Fruit fly (Drosophila melanogaster) whole organism, prepupa: ENCODE data around the gene Cpr65Ax1.

ENCODE experiments used
- Blimp-1 ChIP-seq: fragments of 200-800 bp; sonication (Bioruptor generic); optimal IDR thresholded peaks from 3 replicates; lab custom pipeline; 2017; ENCODE audit warnings: missing biosample characterization, missing genetic modification characterization, mild to moderate bottlenecking, moderate library complexity, missing genetic modification reagents
- CG10631 ChIP-seq: fragments of 200-800 bp; sonication (Bioruptor generic); optimal IDR thresholded peaks from 2 replicates; lab custom pipeline; 2016; ENCODE audit warnings: missing biosample characterization, missing genetic modification characterization
- CG11294 ChIP-seq: fragments of 200-800 bp; sonication (Bioruptor generic); IDR thresholded peaks from 2 replicates; pipeline ENCODE4 v1.3.6; 2022; ENCODE audit warnings: missing biosample characterization, missing genetic modification characterization
- CG11902 ChIP-seq: fragments of 200-800 bp; sonication (Bioruptor generic); optimal IDR thresholded peaks from 3 replicates; lab custom pipeline; 2016; ENCODE audit warnings: missing biosample characterization, missing genetic modification characterization
- CG15336 ChIP-seq: fragments of 200-800 bp; sonication (Bioruptor generic); IDR thresholded peaks from 2 replicates; pipeline ENCODE4 v1.3.6; 2022; ENCODE audit warnings: missing biosample characterization, missing genetic modification characterization
- CG16779 ChIP-seq: fragments of 200-800 bp; sonication (Bioruptor generic); optimal IDR thresholded peaks from 3 replicates; lab custom pipeline; 2017; ENCODE audit warnings: missing biosample characterization, mild to moderate bottlenecking, missing genetic modification characterization
- CG3032 ChIP-seq: fragments of 200-800 bp; optimal IDR thresholded peaks from 2 replicates; lab custom pipeline; 2019; ENCODE audit warnings: missing biosample characterization, mild to moderate bottlenecking, missing genetic modification characterization, moderate library complexity
- CG34406 ChIP-seq: fragments of 200-800 bp; sonication (Bioruptor generic); optimal IDR thresholded peaks from 3 replicates; lab custom pipeline; 2016; ENCODE audit warnings: missing biosample characterization, missing genetic modification characterization
- CG3919 ChIP-seq: fragments of 200-800 bp; sonication (Bioruptor generic); optimal IDR thresholded peaks from 3 replicates; lab custom pipeline; 2016; ENCODE audit warnings: missing biosample characterization, missing genetic modification characterization
- CG6276 ChIP-seq: fragments of 200-800 bp; sonication (Bioruptor generic); optimal IDR thresholded peaks from 2 replicates; lab custom pipeline; 2017; ENCODE audit warnings: missing biosample characterization, mild to moderate bottlenecking, missing genetic modification characterization
- CG6792 ChIP-seq: fragments of 200-800 bp; sonication (Bioruptor generic); optimal IDR thresholded peaks from 3 replicates; lab custom pipeline; 2016; ENCODE audit warnings: missing biosample characterization, missing genetic modification characterization
- CG6808 ChIP-seq: fragments of 200-800 bp; sonication (Bioruptor generic); optimal IDR thresholded peaks from 3 replicates; lab custom pipeline; 2017; ENCODE audit warnings: missing biosample characterization, missing genetic modification characterization, mild to moderate bottlenecking, moderate library complexity, missing genetic modification reagents
- CG6854 ChIP-seq: fragments of 200-800 bp; sonication (Bioruptor generic); optimal IDR thresholded peaks from 2 replicates; lab custom pipeline; 2017; ENCODE audit warnings: missing biosample characterization, mild to moderate bottlenecking, missing genetic modification characterization
- CG8119 ChIP-seq: fragments of 200-800 bp; sonication (Bioruptor generic); IDR thresholded peaks from 3 replicates; pipeline ENCODE4 v1.3.6; 2022; ENCODE audit warnings: missing biosample characterization, missing genetic modification characterization
- Eip75B ChIP-seq: fragments of 200-800 bp; sonication (Bioruptor generic); optimal IDR thresholded peaks from 3 replicates; lab custom pipeline; 2016; ENCODE audit warnings: missing biosample characterization, missing genetic modification characterization
- Ets21C ChIP-seq: fragments of 200-800 bp; sonication (Bioruptor generic); optimal IDR thresholded peaks from 3 replicates; lab custom pipeline; 2016; ENCODE audit warnings: missing biosample characterization, missing genetic modification characterization
- Ets96B ChIP-seq: fragments of 200-800 bp; optimal IDR thresholded peaks from 2 replicates; lab custom pipeline; 2019; ENCODE audit warnings: missing biosample characterization, mild to moderate bottlenecking, missing genetic modification characterization, moderate library complexity
- Gug ChIP-seq: fragments of 200-800 bp; sonication (Bioruptor generic); IDR thresholded peaks from 2 replicates; pipeline ENCODE4 v1.3.6; 2022; ENCODE audit warnings: missing biosample characterization, missing genetic modification characterization
- Hr39 ChIP-seq: fragments of 200-800 bp; sonication (Bioruptor generic); optimal IDR thresholded peaks from 2 replicates; lab custom pipeline; 2016; ENCODE audit warnings: missing biosample characterization, missing genetic modification characterization
- Met ChIP-seq: fragments of 200-800 bp; sonication (Bioruptor generic); optimal IDR thresholded peaks from 3 replicates; lab custom pipeline; 2016; ENCODE audit warnings: missing biosample characterization, missing genetic modification characterization
- OdsH ChIP-seq: fragments of 200-800 bp; sonication (Bioruptor generic); optimal IDR thresholded peaks from 3 replicates; lab custom pipeline; 2016; ENCODE audit warnings: missing biosample characterization, missing genetic modification characterization
- Smox ChIP-seq: fragments of 200-800 bp; sonication (Bioruptor generic); optimal IDR thresholded peaks from 3 replicates; lab custom pipeline; 2016; ENCODE audit warnings: missing biosample characterization, missing genetic modification characterization
- Sox14 ChIP-seq: fragments of 200-800 bp; sonication (Bioruptor generic); optimal IDR thresholded peaks from 3 replicates; lab custom pipeline; 2016; ENCODE audit warnings: missing biosample characterization, missing genetic modification characterization
- Sox15 ChIP-seq: fragments of 200-800 bp; sonication (Bioruptor generic); optimal IDR thresholded peaks from 3 replicates; lab custom pipeline; 2016; ENCODE audit warnings: missing biosample characterization, missing genetic modification characterization
- achi ChIP-seq: fragments of 200-800 bp; sonication (Bioruptor generic); optimal IDR thresholded peaks from 3 replicates; lab custom pipeline; 2016; ENCODE audit warnings: missing biosample characterization, missing genetic modification characterization
- cyc ChIP-seq: fragments of 200-800 bp; sonication (Bioruptor generic); optimal IDR thresholded peaks from 3 replicates; lab custom pipeline; 2016; ENCODE audit warnings: missing biosample characterization, missing genetic modification characterization
- dsx ChIP-seq: fragments of 200-800 bp; optimal IDR thresholded peaks from 3 replicates; lab custom pipeline; 2019; ENCODE audit warnings: missing biosample characterization, mild to moderate bottlenecking, missing genetic modification characterization, moderate library complexity; ENCODE audit not compliant: poor library complexity, severe bottlenecking
- eg ChIP-seq: fragments of 200-800 bp; sonication (Bioruptor generic); IDR thresholded peaks from 3 replicates; pipeline ENCODE4 v1.3.6; 2022; ENCODE audit warnings: missing biosample characterization, missing genetic modification characterization
- esn ChIP-seq: fragments of 200-800 bp; sonication (Bioruptor generic); optimal IDR thresholded peaks from 2 replicates; lab custom pipeline; 2016; ENCODE audit warnings: missing biosample characterization, mild to moderate bottlenecking, missing genetic modification characterization, moderate library complexity
- fd59A ChIP-seq: fragments of 200-800 bp; sonication (Bioruptor generic); optimal IDR thresholded peaks from 2 replicates; lab custom pipeline; 2017; ENCODE audit warnings: missing biosample characterization, mild to moderate bottlenecking, missing genetic modification characterization, missing genetic modification reagents
- fd85E ChIP-seq: fragments of 200-800 bp; sonication (Bioruptor generic); optimal IDR thresholded peaks from 3 replicates; lab custom pipeline; 2016; ENCODE audit warnings: missing biosample characterization, missing genetic modification characterization
- salr ChIP-seq, 2 experiments: fragments of 200-800 bp; sonication (Bioruptor generic); optimal IDR thresholded peaks; 3 replicates each; lab custom pipeline; 2016 to 2018; ENCODE audit warnings: missing biosample characterization in 2 of 2, missing genetic modification characterization in 2 of 2, mild to moderate bottlenecking in 1 of 2
- spab ChIP-seq: fragments of 200-800 bp; sonication (Bioruptor generic); optimal IDR thresholded peaks from 2 replicates; lab custom pipeline; 2017; ENCODE audit warnings: missing biosample characterization, mild to moderate bottlenecking, missing genetic modification characterization, missing genetic modification reagents
- ss ChIP-seq, 2 experiments: fragments of 200-800 bp; sonication (Bioruptor generic); optimal IDR thresholded peaks; 2 replicates in 1 of 2; 3 replicates in 1 of 2; lab custom pipeline; 2017 to 2018; ENCODE audit warnings: mild to moderate bottlenecking in 2 of 2, missing biosample characterization in 2 of 2, missing genetic modification characterization in 2 of 2, moderate library complexity in 1 of 2
- svp ChIP-seq: fragments of 200-800 bp; sonication (Bioruptor generic); peaks from one replicate; lab custom pipeline; 2016; ENCODE audit warnings: missing biosample characterization, missing genetic modification characterization
- topi ChIP-seq: fragments of 200-800 bp; sonication (Bioruptor generic); optimal IDR thresholded peaks from 3 replicates; lab custom pipeline; 2016; ENCODE audit warnings: missing biosample characterization, missing genetic modification characterization
- vri ChIP-seq: fragments of 200-800 bp; sonication (Bioruptor generic); optimal IDR thresholded peaks from 3 replicates; lab custom pipeline; 2016; ENCODE audit warnings: missing biosample characterization, mild to moderate bottlenecking, missing genetic modification characterization

The Cpr65Ax1 gene

DNA sequence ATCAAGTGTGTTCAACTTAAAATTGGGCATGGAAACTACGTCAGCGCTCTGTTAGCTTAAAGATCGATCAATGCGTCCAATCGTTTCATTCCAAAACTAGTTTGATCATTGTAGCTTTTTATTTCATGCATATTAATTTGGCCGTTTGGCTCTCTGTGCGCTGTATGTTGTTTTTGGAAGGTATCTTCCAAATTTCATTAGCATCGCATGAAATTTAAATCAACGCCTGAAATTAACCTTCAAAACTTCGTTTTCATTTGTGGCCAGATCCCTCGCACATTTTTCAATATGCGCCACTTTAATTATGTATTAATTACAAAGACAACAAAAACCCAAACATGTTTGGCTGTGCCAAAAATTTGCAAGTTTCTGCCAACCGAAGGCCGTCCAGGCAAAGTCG lies 9.2 kb downstream of the Cpr65Ax1 start:
- TF ChIP-seq CG6792 = no peak
- TF ChIP-seq esn (GFP tag; lab: Kevin White, UChicago) = no peak
- no peak for TF ChIP-seq CG34406 (GFP tag; lab: Kevin White, UChicago)
- TF ChIP-seq Smox (GFP tag; lab: Kevin White, UChicago) = no peak
- no peak for TF ChIP-seq CG11294 (GFP tag; lab: Robert Waterston, UW)
- TF ChIP-seq CG3032 = no peak
- TF ChIP-seq Blimp-1 (GFP tag; lab: Kevin White, UChicago) = no peak
- TF ChIP-seq CG6276 (GFP tag; lab: Kevin White, UChicago) = no peak
- no peak for TF ChIP-seq vri (GFP tag; lab: Kevin White, UChicago)
- TF ChIP-seq Eip75B (GFP tag; lab: Kevin White, UChicago) = no peak
- no peak for TF ChIP-seq topi (GFP tag; lab: Kevin White, UChicago)
- no peak for TF ChIP-seq CG6854
- no peak for TF ChIP-seq Gug (GFP tag; lab: Robert Waterston, UW)
- TF ChIP-seq, all 60 proteins: peak for 0

DNA sequence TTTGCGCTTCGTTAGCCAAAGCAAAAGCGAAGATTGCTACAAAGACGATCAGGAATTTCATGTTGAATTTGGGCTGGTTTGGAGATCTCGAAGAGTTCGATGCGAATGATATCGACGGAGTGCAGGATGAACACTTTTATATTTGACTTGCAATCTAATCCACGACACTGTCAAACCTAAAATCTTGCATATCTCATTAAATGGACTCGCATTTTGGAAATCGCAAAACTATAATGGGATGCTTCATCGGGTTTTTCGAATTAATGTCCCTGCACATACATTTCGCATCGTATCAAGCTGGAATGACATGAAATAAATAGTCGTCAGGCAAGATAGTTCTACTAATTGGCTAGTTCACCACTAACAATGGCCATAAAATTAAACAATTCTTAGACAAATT lies 9.8 kb downstream of the Cpr65Ax1 start, which contains the start of gene Lcp65Ae:
Lcp65Ae (minus strand) TSS at position 101 of the 400 bp plus-strand sequence.
- no peak for TF ChIP-seq salr (GFP tag; optimal IDR thresholded peaks at IDR 0.05; lab: Kevin White, UChicago)
- TF ChIP-seq Blimp-1 (GFP tag; lab: Kevin White, UChicago) = no peak
- no peak for TF ChIP-seq CG15336 (GFP tag; lab: Robert Waterston, UW)
- TF ChIP-seq achi = no peak
- no peak for TF ChIP-seq CG6276 (GFP tag; lab: Kevin White, UChicago)
- no peak for TF ChIP-seq Sox15 (GFP tag; lab: Kevin White, UChicago)
- no peak for TF ChIP-seq eg
- no peak for TF ChIP-seq Hr39 (GFP tag; lab: Kevin White, UChicago)
- TF ChIP-seq CG11902 = no peak
- TF ChIP-seq spab (GFP tag; lab: Kevin White, UChicago) = no peak
- no peak for TF ChIP-seq CG3032
- no peak for TF ChIP-seq CG6808 (GFP tag; lab: Kevin White, UChicago)
- TF ChIP-seq ss (GFP tag; optimal IDR thresholded peaks at IDR 0.05; lab: Kevin White, UChicago) = no peak
- TF ChIP-seq dsx (GFP tag; lab: Kevin White, UChicago) = no peak
- no peak for TF ChIP-seq CG16779 (tag; lab: Kevin White, UChicago)
- no peak for TF ChIP-seq cyc
- no peak for TF ChIP-seq Ets21C
- TF ChIP-seq topi (GFP tag; lab: Kevin White, UChicago) = no peak
- TF ChIP-seq Met (GFP tag; lab: Kevin White, UChicago) = no peak
- no peak for TF ChIP-seq CG10631

DNA sequence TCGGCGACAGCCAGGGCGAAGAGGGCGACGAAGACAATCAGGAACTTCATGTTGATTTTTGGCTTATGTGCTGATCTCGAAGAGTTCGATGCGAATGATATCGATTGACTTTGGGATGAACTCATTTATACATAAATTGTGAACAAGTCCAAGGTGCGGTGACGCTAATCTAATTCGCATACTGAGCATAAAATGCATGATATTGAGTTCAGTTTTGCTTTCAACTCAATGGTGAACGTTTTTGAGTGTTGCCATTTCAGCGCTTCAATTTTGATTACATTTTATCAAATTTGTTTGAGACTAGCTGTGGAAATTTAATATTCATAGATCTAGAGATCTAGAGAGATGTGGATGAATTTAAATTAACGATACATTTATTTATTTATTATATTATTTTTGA lies 11.1 kb downstream of the Cpr65Ax1 start, which contains the start of gene Lcp65Af:
Lcp65Af (minus strand) TSS at position 101 of the 400 bp plus-strand sequence.
- no peak for TF ChIP-seq Sox14 (GFP tag; lab: Kevin White, UChicago)
- TF ChIP-seq CG6792 = no peak
- TF ChIP-seq OdsH (GFP tag; lab: Kevin White, UChicago) = no peak
- TF ChIP-seq dsx (GFP tag; lab: Kevin White, UChicago) = no peak
- no peak for TF ChIP-seq esn (GFP tag; lab: Kevin White, UChicago)
- no peak for TF ChIP-seq spab (GFP tag; lab: Kevin White, UChicago)
- TF ChIP-seq fd85E (GFP tag; lab: Kevin White, UChicago) = no peak
- TF ChIP-seq CG3919 (GFP tag; lab: Kevin White, UChicago) = no peak
- no peak for TF ChIP-seq CG6808 (GFP tag; lab: Kevin White, UChicago)
- no peak for TF ChIP-seq CG8119 (GFP tag; lab: Robert Waterston, UW)
- no peak for TF ChIP-seq fd59A (GFP tag; lab: Kevin White, UChicago)
- TF ChIP-seq CG16779 (tag; lab: Kevin White, UChicago) = no peak
- TF ChIP-seq Sox15 (GFP tag; lab: Kevin White, UChicago) = no peak
- no peak for TF ChIP-seq svp (GFP tag; lab: Kevin White, UChicago)
- TF ChIP-seq ss (GFP tag; optimal IDR thresholded peaks at IDR 0.05; lab: Kevin White, UChicago) = no peak
- TF ChIP-seq CG34406 (GFP tag; lab: Kevin White, UChicago) = no peak
- no peak for TF ChIP-seq Ets96B (tag; lab: Kevin White, UChicago)
- TF ChIP-seq Eip75B (GFP tag; lab: Kevin White, UChicago) = no peak
